Worm (Caenorhabditis elegans): ENCODE results near the gene ubc-18.

ubc-18 gene

DNA sequence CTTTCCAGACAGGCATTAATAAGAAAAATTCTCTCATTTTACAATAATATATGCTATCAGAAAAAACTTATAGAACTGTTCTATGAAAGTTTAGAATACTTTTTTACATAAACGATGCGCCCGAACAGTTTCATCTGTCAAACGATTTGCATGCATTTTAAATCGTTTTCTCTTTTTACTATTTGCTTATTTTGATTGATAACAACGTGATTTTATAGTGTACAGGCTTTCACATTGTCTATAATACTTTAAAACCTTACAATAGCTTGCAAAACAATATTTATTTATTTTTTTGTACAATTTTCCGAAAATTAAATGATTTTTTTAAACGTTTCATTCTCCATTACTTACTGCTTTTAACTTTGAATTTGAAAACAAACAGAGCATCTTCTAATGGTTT, 22.7 kb downstream of the ubc-18 start, which contains the start of gene R01H2.7:
Gene R01H2.7 (minus strand): TSS at position 101 of the 400 bp plus-strand sequence.
- TF ChIP-seq aly-1 (tag; optimal IDR thresholded peaks at IDR 0.05) (no peak), ceh-36 (tag; optimal IDR thresholded peaks at IDR 0.05) (no peak), tra-4 (tag; optimal IDR thresholded peaks at IDR 0.05) (no peak), pes-1 (GFP tag; IDR thresholded peaks at IDR 0.05) (no peak), ets-7 (tag; optimal IDR thresholded peaks at IDR 0.05) (no peak), ceh-13 (GFP tag; optimal IDR thresholded peaks at IDR 0.05) (no peak), sea-1 (GFP tag; conservative IDR thresholded peaks at IDR 0.05) (no peak), flt-1 (GFP tag; IDR thresholded peaks at IDR 0.05) (no peak)

DNA sequence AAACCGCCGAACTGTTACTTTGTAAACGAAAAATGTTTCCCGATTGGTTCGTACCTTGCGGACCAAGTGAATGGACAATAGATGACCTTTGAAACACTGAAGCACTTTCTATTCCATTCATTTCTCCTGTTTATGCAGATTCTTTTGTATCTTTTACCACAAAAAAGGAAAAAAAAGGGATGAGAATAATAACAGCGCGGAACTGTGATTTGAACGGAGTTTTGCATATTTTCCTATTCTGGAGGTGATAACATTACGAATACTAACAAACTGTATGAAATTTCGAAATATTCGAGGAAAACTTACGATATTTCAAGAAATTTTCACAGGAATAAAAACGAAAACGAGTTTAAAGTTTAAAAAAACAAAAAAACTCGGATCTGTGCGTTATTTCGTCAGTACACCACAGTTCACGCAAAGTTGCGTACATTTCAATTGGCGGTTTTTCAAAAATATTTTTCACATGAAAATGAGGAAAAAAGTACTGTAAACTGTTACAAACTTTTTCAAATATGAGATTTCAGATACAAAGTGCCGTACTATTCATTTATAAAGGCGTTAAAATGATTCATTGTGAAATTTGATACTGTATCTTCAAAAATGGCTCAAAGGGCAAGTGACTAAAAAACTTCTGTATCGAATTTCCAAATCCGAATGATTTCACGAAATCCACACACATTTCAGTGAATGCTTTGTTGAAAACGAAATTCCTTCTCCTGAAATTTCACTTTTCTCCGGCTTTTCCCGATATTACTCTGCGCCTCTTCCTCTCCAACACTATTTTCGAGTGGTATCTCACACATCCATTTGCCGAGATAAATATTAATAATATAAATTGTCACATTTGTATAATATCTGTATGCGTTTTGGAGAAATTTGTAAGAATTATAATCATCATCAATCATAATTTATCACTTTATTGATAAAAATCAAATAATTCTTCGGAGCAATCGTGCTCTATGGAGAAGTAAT, 33.8 kb downstream of the ubc-18 start:
- no peak for TF ChIP-seq tbx-37 (GFP tag; conservative IDR thresholded peaks at IDR 0.05)
- no peak for TF ChIP-seq scrt-1 (GFP tag; IDR thresholded peaks at IDR 0.05)
- TF ChIP-seq ceh-13 (GFP tag; optimal IDR thresholded peaks at IDR 0.05): no peak
- no peak for TF ChIP-seq hmbx-1 (tag; optimal IDR thresholded peaks at IDR 0.05)
- TF ChIP-seq tra-4 (tag; optimal IDR thresholded peaks at IDR 0.05): no peak
- no peak for TF ChIP-seq ceh-36 (tag; optimal IDR thresholded peaks at IDR 0.05)
- TF ChIP-seq B0310.2 (tag; optimal IDR thresholded peaks at IDR 0.05): no peak
- no peak for TF ChIP-seq hmg-4 (GFP tag; optimal IDR thresholded peaks at IDR 0.05)
- TF ChIP-seq hnd-1 (tag; optimal IDR thresholded peaks at IDR 0.05): no peak
- TF ChIP-seq tbx-11 (GFP tag; IDR thresholded peaks at IDR 0.05): no peak
- TF ChIP-seq flt-1 (GFP tag; IDR thresholded peaks at IDR 0.05): no peak
- no peak for TF ChIP-seq ets-7 (tag; optimal IDR thresholded peaks at IDR 0.05)
- TF ChIP-seq aly-1 (tag; optimal IDR thresholded peaks at IDR 0.05): no peak
- TF ChIP-seq pes-1 (GFP tag; IDR thresholded peaks at IDR 0.05): no peak
- no peak for TF ChIP-seq sea-1 (GFP tag; conservative IDR thresholded peaks at IDR 0.05)
- no peak for TF ChIP-seq F13C5.2 (tag; optimal IDR thresholded peaks at IDR 0.05)
- no peak for TF ChIP-seq ama-1 (optimal IDR thresholded peaks at IDR 0.05)

DNA sequence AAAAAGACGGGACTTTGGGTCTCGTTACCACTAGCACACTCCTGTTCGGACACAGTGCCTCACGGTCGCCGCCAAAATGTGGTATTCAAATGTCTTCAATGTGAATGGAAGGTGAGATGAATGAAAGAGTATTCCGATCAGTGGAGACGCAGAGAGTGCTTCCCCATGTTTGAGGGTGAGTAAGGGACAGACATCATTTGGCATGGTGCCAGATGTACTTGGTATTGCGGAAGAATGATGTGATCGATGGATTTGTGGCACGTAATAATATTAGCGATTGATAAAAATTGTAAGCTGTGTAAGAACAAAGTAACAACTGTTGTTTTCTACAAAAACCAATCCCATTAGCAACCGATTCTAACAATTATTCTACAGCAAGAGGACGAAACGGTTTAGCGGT, 36.3 kb downstream of the ubc-18 start:
- no peak for TF ChIP-seq ets-7 (tag; optimal IDR thresholded peaks at IDR 0.05)
- TF ChIP-seq hnd-1 (tag; optimal IDR thresholded peaks at IDR 0.05): no peak
- no peak for TF ChIP-seq ceh-36 (tag; optimal IDR thresholded peaks at IDR 0.05)
- no peak for TF ChIP-seq pes-1 (GFP tag; IDR thresholded peaks at IDR 0.05)
- no peak for TF ChIP-seq ceh-13 (GFP tag; optimal IDR thresholded peaks at IDR 0.05)
- no peak for TF ChIP-seq sea-1 (GFP tag; conservative IDR thresholded peaks at IDR 0.05)
- TF ChIP-seq B0310.2 (tag; optimal IDR thresholded peaks at IDR 0.05): no peak
- no peak for TF ChIP-seq tra-4 (tag; optimal IDR thresholded peaks at IDR 0.05)
- no peak for TF ChIP-seq hmbx-1 (tag; optimal IDR thresholded peaks at IDR 0.05)
- no peak for TF ChIP-seq tbx-11 (GFP tag; IDR thresholded peaks at IDR 0.05)
- no peak for TF ChIP-seq aly-1 (tag; optimal IDR thresholded peaks at IDR 0.05)
- TF ChIP-seq scrt-1 (GFP tag; IDR thresholded peaks at IDR 0.05): no peak
- TF ChIP-seq hmg-4 (GFP tag; optimal IDR thresholded peaks at IDR 0.05): no peak
- TF ChIP-seq F13C5.2 (tag; optimal IDR thresholded peaks at IDR 0.05): no peak
- no peak for TF ChIP-seq ama-1 (optimal IDR thresholded peaks at IDR 0.05)
- TF ChIP-seq tbx-37 (GFP tag; conservative IDR thresholded peaks at IDR 0.05): no peak
- no peak for TF ChIP-seq flt-1 (GFP tag; IDR thresholded peaks at IDR 0.05)

DNA sequence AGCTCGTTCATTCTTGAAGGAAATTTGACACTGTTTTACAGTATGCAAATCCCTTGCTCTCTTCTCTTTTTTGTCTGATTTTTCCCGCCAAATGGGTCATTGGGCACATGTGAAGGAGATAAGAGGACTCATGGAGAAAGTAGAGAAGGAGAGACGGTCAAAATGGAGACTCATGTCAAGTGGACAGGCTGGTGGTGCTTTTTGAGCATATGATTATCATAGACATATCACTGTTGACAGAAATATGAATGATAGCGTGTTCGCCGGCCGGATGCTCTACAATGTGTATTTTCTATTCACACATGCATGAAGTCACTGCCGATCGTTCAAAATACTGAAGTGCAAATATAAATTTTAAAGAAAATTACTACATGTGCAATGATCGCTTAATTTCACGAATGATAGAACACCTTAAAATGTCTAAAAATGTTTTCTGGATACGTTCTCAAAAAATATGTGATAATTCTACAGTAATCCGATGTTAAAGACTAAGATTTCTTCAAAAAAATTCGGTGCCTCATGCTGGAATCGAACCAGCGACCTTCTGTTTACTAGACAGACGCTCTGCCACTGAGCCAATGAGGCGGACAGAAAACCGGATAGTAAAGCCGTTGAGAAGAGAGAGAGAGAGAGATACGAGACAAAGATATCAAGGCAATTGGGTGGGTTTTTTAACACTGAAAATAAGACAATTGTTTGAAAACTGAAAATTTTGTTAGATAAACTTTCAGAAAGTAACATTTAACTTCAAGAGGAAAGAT, 38.1 kb downstream of the ubc-18 start:
- TF ChIP-seq ama-1 (optimal IDR thresholded peaks at IDR 0.05) (no peak), tbx-11 (GFP tag; IDR thresholded peaks at IDR 0.05) (peak; percentile 62), aly-1 (tag; optimal IDR thresholded peaks at IDR 0.05) (peak; percentile 4), pes-1 (GFP tag; IDR thresholded peaks at IDR 0.05) (peak; percentile 85), hnd-1 (tag; optimal IDR thresholded peaks at IDR 0.05) (peak; percentile 43), hmg-4 (GFP tag; optimal IDR thresholded peaks at IDR 0.05) (peak; percentile 62), B0310.2 (tag; optimal IDR thresholded peaks at IDR 0.05) (no peak), sea-1 (GFP tag; conservative IDR thresholded peaks at IDR 0.05) (peak; percentile 61; the same call in 1 of the 2 replicates), ets-7 (tag; optimal IDR thresholded peaks at IDR 0.05) (no peak), flt-1 (GFP tag; IDR thresholded peaks at IDR 0.05) (peak; percentile 71), ceh-36 (tag; optimal IDR thresholded peaks at IDR 0.05) (peak; percentile 62), F13C5.2 (tag; optimal IDR thresholded peaks at IDR 0.05) (peak; percentile 14), ceh-13 (GFP tag; optimal IDR thresholded peaks at IDR 0.05) (peak; percentile 44), hmbx-1 (tag; optimal IDR thresholded peaks at IDR 0.05) (peak; percentile 27), tra-4 (tag; optimal IDR thresholded peaks at IDR 0.05) (no peak), tbx-37 (GFP tag; conservative IDR thresholded peaks at IDR 0.05) (0 out of 2 replicates have a peak, but pooled peaks have one; percentile 41), scrt-1 (GFP tag; IDR thresholded peaks at IDR 0.05) (peak; percentile 50; the same call in 1 of the 2 replicates)

DNA sequence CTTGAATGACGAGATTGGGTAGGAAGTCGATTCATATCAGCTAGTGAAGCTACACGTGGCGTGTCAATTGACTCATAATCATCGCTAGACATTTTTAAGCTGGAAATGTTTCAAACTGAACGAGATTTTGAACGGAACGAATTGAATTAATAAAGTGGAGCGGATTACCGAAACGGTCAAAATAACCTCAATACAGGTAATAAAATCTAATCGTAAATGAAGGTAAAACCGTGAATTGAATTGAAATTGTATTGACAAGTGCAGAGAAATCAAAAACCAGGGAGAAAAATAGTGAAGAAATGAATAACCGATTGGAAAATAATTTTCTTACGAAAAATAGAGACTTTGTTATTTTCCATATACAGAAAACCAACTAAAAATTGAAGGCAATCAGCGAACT, 39.3 kb downstream of the ubc-18 start, which contains the start of gene cyk-1:
Gene cyk-1 (minus strand): TSS at position 101 of the 400 bp plus-strand sequence.
- TF ChIP-seq flt-1 (GFP tag; IDR thresholded peaks at IDR 0.05) (no peak), ets-7 (tag; optimal IDR thresholded peaks at IDR 0.05) (no peak), sea-1 (GFP tag; conservative IDR thresholded peaks at IDR 0.05) (no peak), hmg-4 (GFP tag; optimal IDR thresholded peaks at IDR 0.05) (no peak), aly-1 (tag; optimal IDR thresholded peaks at IDR 0.05) (no peak), ceh-13 (GFP tag; optimal IDR thresholded peaks at IDR 0.05) (no peak), tbx-37 (GFP tag; conservative IDR thresholded peaks at IDR 0.05) (no peak), B0310.2 (tag; optimal IDR thresholded peaks at IDR 0.05) (no peak), hmbx-1 (tag; optimal IDR thresholded peaks at IDR 0.05) (no peak), ama-1 (optimal IDR thresholded peaks at IDR 0.05) (no peak), hnd-1 (tag; optimal IDR thresholded peaks at IDR 0.05) (no peak), tbx-11 (GFP tag; IDR thresholded peaks at IDR 0.05) (no peak)

DNA sequence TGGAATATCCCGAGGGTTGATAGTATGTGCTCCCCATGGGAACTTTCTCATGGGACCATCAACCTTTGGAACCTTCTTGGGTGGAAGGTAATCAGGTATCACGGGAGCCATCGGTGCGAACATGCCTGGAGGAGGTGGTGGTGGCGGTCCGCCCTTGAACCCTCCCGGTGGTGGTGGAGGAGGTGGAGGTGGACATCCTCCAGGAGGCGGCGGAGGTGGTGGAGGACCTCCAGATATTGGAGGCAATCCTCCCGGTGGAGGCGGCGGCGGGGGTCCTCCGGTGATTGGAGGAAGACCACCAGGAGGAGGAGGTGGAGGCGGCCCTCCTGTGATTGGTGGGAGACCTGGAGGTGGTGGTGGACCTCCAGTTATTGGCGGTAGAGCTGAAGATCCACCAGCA, 42.5 kb downstream of the ubc-18 start:
- TF ChIP-seq tbx-11 (GFP tag; IDR thresholded peaks at IDR 0.05): no peak
- TF ChIP-seq ceh-36 (tag; optimal IDR thresholded peaks at IDR 0.05): no peak
- TF ChIP-seq hmg-4 (GFP tag; optimal IDR thresholded peaks at IDR 0.05): no peak
- TF ChIP-seq ceh-13 (GFP tag; optimal IDR thresholded peaks at IDR 0.05): no peak
- no peak for TF ChIP-seq tra-4 (tag; optimal IDR thresholded peaks at IDR 0.05)
- TF ChIP-seq ets-7 (tag; optimal IDR thresholded peaks at IDR 0.05): no peak
- TF ChIP-seq flt-1 (GFP tag; IDR thresholded peaks at IDR 0.05): no peak
- no peak for TF ChIP-seq hnd-1 (tag; optimal IDR thresholded peaks at IDR 0.05)
- TF ChIP-seq hmbx-1 (tag; optimal IDR thresholded peaks at IDR 0.05): no peak
- no peak for TF ChIP-seq scrt-1 (GFP tag; IDR thresholded peaks at IDR 0.05)
- no peak for TF ChIP-seq sea-1 (GFP tag; conservative IDR thresholded peaks at IDR 0.05)
- TF ChIP-seq aly-1 (tag; optimal IDR thresholded peaks at IDR 0.05): no peak
- no peak for TF ChIP-seq tbx-37 (GFP tag; conservative IDR thresholded peaks at IDR 0.05)
- no peak for TF ChIP-seq B0310.2 (tag; optimal IDR thresholded peaks at IDR 0.05)
- no peak for TF ChIP-seq ama-1 (optimal IDR thresholded peaks at IDR 0.05)
- no peak for TF ChIP-seq pes-1 (GFP tag; IDR thresholded peaks at IDR 0.05)
